Fruit fly (Drosophila melanogaster) whole organism, wandering third instar larva: ENCODE measurements around the gene CG18132.

Experiments used
- Abd-B ChIP-seq: fragments of >200 bp; optimal IDR thresholded peaks from 2 replicates; lab custom pipeline; 2017; ENCODE audit warnings: missing biosample characterization, missing genetic modification characterization
- CG9705 ChIP-seq: fragments of 200-800 bp; sonication (Bioruptor generic); optimal IDR thresholded peaks from 2 replicates; lab custom pipeline; 2018; ENCODE audit warnings: missing biosample characterization, mild to moderate bottlenecking, missing genetic modification characterization
- Dfd ChIP-seq: fragments of >200 bp; optimal IDR thresholded peaks from 2 replicates; lab custom pipeline; 2017; ENCODE audit warnings: missing biosample characterization, missing genetic modification characterization
- Dif ChIP-seq: fragments of 200-275, 200-300 bp; sonication (Bioruptor generic); optimal IDR thresholded peaks from 2 replicates; lab custom pipeline; 2018; ENCODE audit warnings: missing biosample characterization, missing genetic modification characterization; ENCODE audit not compliant: partially characterized antibody
- GATAd ChIP-seq: sonication (Bioruptor generic); optimal IDR thresholded peaks from 2 replicates; lab custom pipeline; 2016; ENCODE audit warnings: missing biosample characterization, missing genetic modification characterization
- Hnf4 ChIP-seq: fragments of 200-800 bp; sonication (Bioruptor generic); optimal IDR thresholded peaks from 2 replicates; lab custom pipeline; 2016; ENCODE audit warnings: missing biosample characterization, mild to moderate bottlenecking, missing genetic modification characterization
- Hr78 ChIP-seq: fragments of >200 bp; optimal IDR thresholded peaks from 2 replicates; lab custom pipeline; 2017; ENCODE audit warnings: missing biosample characterization, missing genetic modification characterization
- Jra ChIP-seq: sonication (Bioruptor generic); optimal IDR thresholded peaks from 2 replicates; lab custom pipeline; 2016; ENCODE audit warnings: missing biosample characterization, missing genetic modification characterization
- Mio ChIP-seq: sonication (Bioruptor generic); optimal IDR thresholded peaks from 2 replicates; lab custom pipeline; 2016; ENCODE audit warnings: missing biosample characterization, missing genetic modification characterization
- Myc ChIP-seq: fragments of >200 bp; optimal IDR thresholded peaks from 2 replicates; lab custom pipeline; 2017
- N ChIP-seq: fragments of >200 bp; optimal IDR thresholded peaks from 2 replicates; lab custom pipeline; 2018; ENCODE audit warnings: missing biosample characterization, missing external identifiers, missing genetic modification characterization
- Rel ChIP-seq, 2 experiments: fragments of 200-800 bp; sonication (Bioruptor generic) in 1 of 2; optimal IDR thresholded peaks; 2 replicates in 1 of 2; 3 replicates in 1 of 2; lab custom pipeline; 2016 to 2019; ENCODE audit warnings: mild to moderate bottlenecking in 2 of 2, missing biosample characterization in 2 of 2, missing genetic modification characterization in 2 of 2, moderate library complexity in 1 of 2
- Sp1 ChIP-seq: fragments of 200-800 bp; sonication (Bioruptor generic); optimal IDR thresholded peaks from 3 replicates; lab custom pipeline; 2019; ENCODE audit warnings: missing biosample characterization, mild to moderate bottlenecking, missing genetic modification characterization, moderate library complexity
- Vsx2 ChIP-seq: fragments of 200-300, 225-300 bp; sonication (Bioruptor generic); optimal IDR thresholded peaks from 2 replicates; lab custom pipeline; 2018; ENCODE audit warnings: missing biosample characterization, missing genetic modification characterization; ENCODE audit not compliant: partially characterized antibody
- brk ChIP-seq: fragments of 200-800 bp; sonication (Bioruptor generic); optimal IDR thresholded peaks from 2 replicates; lab custom pipeline; 2016; ENCODE audit warnings: missing biosample characterization, mild to moderate bottlenecking, missing genetic modification characterization
- dl ChIP-seq, 2 experiments: fragments of 175-275, 200-275 bp in 1 of 2; fragments of 200-275 bp in 1 of 2; sonication (Bioruptor generic); optimal IDR thresholded peaks; lab custom pipeline; 2018; ENCODE audit warnings: mild to moderate bottlenecking in 2 of 2, missing biosample characterization in 2 of 2, missing genetic modification characterization in 2 of 2, moderate library complexity in 2 of 2; ENCODE audit not compliant: partially characterized antibody in 2 of 2, insufficient read depth in 1 of 2
- dmrt93B ChIP-seq: fragments of 200-800 bp; sonication (Bioruptor generic); optimal IDR thresholded peaks from 2 replicates; lab custom pipeline; 2018; ENCODE audit warnings: missing biosample characterization, mild to moderate bottlenecking, missing genetic modification characterization
- dsf ChIP-seq: sonication (Bioruptor generic); optimal IDR thresholded peaks from 2 replicates; lab custom pipeline; 2016; ENCODE audit warnings: missing biosample characterization, missing genetic modification characterization, borderline replicate concordance
- ey ChIP-seq: fragments of 200-800 bp; sonication (Bioruptor generic); optimal IDR thresholded peaks from 2 replicates; lab custom pipeline; 2016; ENCODE audit warnings: missing biosample characterization, missing genetic modification characterization
- foxo ChIP-seq, 2 experiments: fragments of 200-800 bp; sonication (Bioruptor generic); optimal IDR thresholded peaks; 2 replicates in 1 of 2; 3 replicates in 1 of 2; lab custom pipeline; 2016 to 2017; ENCODE audit warnings: missing biosample characterization in 2 of 2, missing genetic modification characterization in 2 of 2
- fru ChIP-seq: fragments of 200-800 bp; sonication (Bioruptor generic); optimal IDR thresholded peaks from 3 replicates; lab custom pipeline; 2016; ENCODE audit warnings: missing biosample characterization, mild to moderate bottlenecking, missing genetic modification characterization
- jim ChIP-seq: fragments of 175-275, 200-325 bp; sonication (Bioruptor generic); optimal IDR thresholded peaks from 2 replicates; lab custom pipeline; 2016; ENCODE audit warnings: missing biosample characterization, mild to moderate bottlenecking, missing genetic modification characterization
- lola ChIP-seq: fragments of >200 bp; optimal IDR thresholded peaks from 2 replicates; lab custom pipeline; 2017; ENCODE audit warnings: missing biosample characterization, missing genetic modification characterization
- pan ChIP-seq: fragments of >200 bp; optimal IDR thresholded peaks from 2 replicates; lab custom pipeline; 2017
- psq ChIP-seq: fragments of 200-800 bp; sonication (Bioruptor generic); optimal IDR thresholded peaks from 3 replicates; lab custom pipeline; 2017; ENCODE audit warnings: missing biosample characterization, mild to moderate bottlenecking, missing genetic modification characterization, moderate library complexity
- rgr ChIP-seq: fragments of 200-800 bp; sonication (Bioruptor generic); optimal IDR thresholded peaks from 3 replicates; lab custom pipeline; 2016; ENCODE audit warnings: missing biosample characterization, mild to moderate bottlenecking, missing genetic modification characterization
- sv ChIP-seq: fragments of 200-800 bp; sonication (Bioruptor generic); optimal IDR thresholded peaks from 3 replicates; lab custom pipeline; 2016; ENCODE audit warnings: missing biosample characterization, missing genetic modification characterization
- tai ChIP-seq: sonication (Bioruptor generic); optimal IDR thresholded peaks from 2 replicates; lab custom pipeline; 2016; ENCODE audit warnings: missing biosample characterization, missing genetic modification characterization
- usp ChIP-seq: fragments of >200 bp; optimal IDR thresholded peaks from 2 replicates; lab custom pipeline; 2017; ENCODE audit warnings: missing biosample characterization, missing genetic modification characterization
- woc ChIP-seq: sonication (Bioruptor generic); optimal IDR thresholded peaks from 2 replicates; lab custom pipeline; 2016; ENCODE audit warnings: missing biosample characterization, mild to moderate bottlenecking, missing genetic modification characterization

CG18132 gene

dm6 chr2L:1517378-1517777, at the start of gene CG18132:
Gene CG18132 (minus strand): TSS chr2L:1517478.
- no peak for TF ChIP-seq pan (lab: Kevin White, UChicago)
- TF ChIP-seq Sp1 (GFP tag; lab: Kevin White, UChicago): no peak
- TF ChIP-seq Dfd (GFP tag; lab: Kevin White, UChicago): no peak
- TF ChIP-seq CG9705: no peak
- TF ChIP-seq Myc (lab: Kevin White, UChicago): no peak
- TF ChIP-seq Mio (GFP tag; lab: Kevin White, UChicago): no peak
- TF ChIP-seq fru (GFP tag; lab: Kevin White, UChicago): no peak
- TF ChIP-seq jim (GFP tag; lab: Kevin White, UChicago): no peak
- TF ChIP-seq Rel (GFP tag; optimal IDR thresholded peaks at IDR 0.05; lab: Kevin White, UChicago): no peak
- no peak for TF ChIP-seq Rel (tag; optimal IDR thresholded peaks at IDR 0.05; lab: Kevin White, UChicago)
- TF ChIP-seq usp (GFP tag; lab: Kevin White, UChicago): no peak
- TF ChIP-seq ey (GFP tag; lab: Kevin White, UChicago): no peak
- no peak for TF ChIP-seq foxo (GFP tag; optimal IDR thresholded peaks at IDR 0.05; lab: Kevin White, UChicago)
- no peak for TF ChIP-seq woc (GFP tag; lab: Kevin White, UChicago)
- TF ChIP-seq N (GFP tag; lab: Kevin White, UChicago): no peak

DNA sequence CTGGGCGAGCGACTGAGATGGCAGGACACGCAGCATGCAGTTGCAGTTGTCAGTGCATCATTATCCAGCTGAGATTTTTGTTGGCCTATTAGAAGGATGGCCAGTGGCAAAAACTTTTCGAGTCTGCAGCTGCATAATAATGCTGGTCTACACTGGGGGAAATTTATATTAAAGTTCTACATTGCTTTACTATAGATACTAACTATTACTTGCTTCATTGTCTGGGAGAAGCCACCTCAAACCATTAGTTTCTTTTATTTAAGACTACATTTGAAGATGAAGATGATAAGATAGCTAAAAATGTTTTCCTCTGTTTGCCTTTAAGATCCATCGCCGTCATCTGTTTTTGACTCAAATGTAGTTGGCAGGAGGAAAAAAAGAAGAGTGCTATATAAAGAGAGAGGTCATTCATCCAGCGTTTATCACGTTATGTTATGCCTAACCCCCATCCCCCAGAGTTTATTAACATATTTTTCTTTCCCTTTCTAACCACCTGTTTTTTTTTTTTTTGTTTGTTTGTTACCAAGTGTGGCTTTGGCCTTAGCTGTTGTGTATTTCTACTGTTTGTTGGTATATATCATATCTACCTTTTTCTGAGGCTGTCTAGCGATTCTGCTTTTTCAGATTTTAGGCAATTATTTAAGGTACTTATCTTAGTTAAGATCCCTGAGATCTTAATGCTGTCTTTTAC, 42.7 kb upstream of the CG18132 start:
- no peak for TF ChIP-seq Dif (GFP tag; lab: Kevin White, UChicago)
- TF ChIP-seq tai: no peak
- TF ChIP-seq Vsx2 (GFP tag; lab: Kevin White, UChicago): no peak
- TF ChIP-seq Abd-B (GFP tag; lab: Kevin White, UChicago): no peak
- no peak for TF ChIP-seq Hnf4
- TF ChIP-seq dl (GFP tag; optimal IDR thresholded peaks at IDR 0.05; lab: Kevin White, UChicago; ENCODE audit: insufficient read depth in 1 of 2, partially characterized antibody in 2 of 2): no peak
- no peak for TF ChIP-seq Hr78 (GFP tag; lab: Kevin White, UChicago)
- TF ChIP-seq psq: no peak
- TF ChIP-seq brk (GFP tag; lab: Kevin White, UChicago): no peak
- no peak for TF ChIP-seq Dfd (GFP tag; lab: Kevin White, UChicago)
- TF ChIP-seq jim (GFP tag; lab: Kevin White, UChicago): no peak
- TF ChIP-seq CG9705: no peak
- no peak for TF ChIP-seq sv
- TF ChIP-seq woc (GFP tag; lab: Kevin White, UChicago): no peak
- TF ChIP-seq ey (GFP tag; lab: Kevin White, UChicago): no peak

dm6 chr2L:1557927-1558326, 40.6 kb upstream of the CG18132 start:
- TF ChIP-seq Sp1 (GFP tag; lab: Kevin White, UChicago): no peak
- no peak for TF ChIP-seq psq
- no peak for TF ChIP-seq dmrt93B (GFP tag; lab: Kevin White, UChicago)
- no peak for TF ChIP-seq ey (GFP tag; lab: Kevin White, UChicago)
- TF ChIP-seq Dfd (GFP tag; lab: Kevin White, UChicago): no peak
- no peak for TF ChIP-seq Dif (GFP tag; lab: Kevin White, UChicago)
- TF ChIP-seq brk (GFP tag; lab: Kevin White, UChicago): no peak
- TF ChIP-seq dl (GFP tag; optimal IDR thresholded peaks at IDR 0.05; lab: Kevin White, UChicago; ENCODE audit: insufficient read depth in 1 of 2, partially characterized antibody in 2 of 2): no peak
- TF ChIP-seq fru (GFP tag; lab: Kevin White, UChicago): no peak
- TF ChIP-seq Abd-B (GFP tag; lab: Kevin White, UChicago): no peak
- TF ChIP-seq, all 38 proteins: peak for 0

- TF ChIP-seq Vsx2 (GFP tag; lab: Kevin White, UChicago) (peak; percentile 37), Hr78 (GFP tag; lab: Kevin White, UChicago) (no peak), dmrt93B (GFP tag; lab: Kevin White, UChicago) (no peak), lola (GFP tag; lab: Kevin White, UChicago) (no peak), rgr (no peak), GATAd (no peak), jim (GFP tag; lab: Kevin White, UChicago) (no peak), Rel (GFP tag; optimal IDR thresholded peaks at IDR 0.05; lab: Kevin White, UChicago) (no peak), Rel (tag; optimal IDR thresholded peaks at IDR 0.05; lab: Kevin White, UChicago) (no peak), Jra (no peak), Mio (GFP tag; lab: Kevin White, UChicago) (no peak), dsf (GFP tag; lab: Kevin White, UChicago) (no peak), foxo (GFP tag; optimal IDR thresholded peaks at IDR 0.05; lab: Kevin White, UChicago) (peak in 1 of 2 experiments; percentile 13), psq (peak; percentile 6)
Measured at dm6 chr2L:1556697-1557564, 39.7 kb upstream of the CG18132 start.
